Worm (Caenorhabditis elegans): ENCODE data around the gene mes-1.

The mes-1 gene

DNA sequence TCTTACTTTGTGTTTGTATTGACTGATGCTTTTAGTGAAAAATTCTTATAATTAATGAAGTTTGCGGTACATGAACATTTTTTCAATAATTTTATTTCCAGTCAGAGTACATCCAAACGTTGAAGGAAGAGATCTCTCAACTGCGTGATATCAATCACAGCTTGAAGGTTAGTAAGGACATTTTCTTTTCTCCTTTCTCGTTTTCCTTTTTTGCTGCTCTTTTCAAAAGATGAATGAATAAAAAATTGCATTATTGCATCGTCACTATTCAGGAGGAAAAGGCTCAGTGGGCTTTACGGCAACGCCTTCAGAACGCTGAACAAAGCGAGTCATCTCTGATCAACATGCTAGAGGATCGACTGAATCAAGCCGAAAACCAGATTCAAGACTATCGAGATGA is 30.4 kb upstream of the mes-1 start:
- TF ChIP-seq unc-62 (GFP tag; optimal IDR thresholded peaks at IDR 0.05) (no peak), lin-13 (tag; optimal IDR thresholded peaks at IDR 0.05) (no peak), sptf-1 (tag; optimal IDR thresholded peaks at IDR 0.05) (no peak), bed-3 (GFP tag; optimal IDR thresholded peaks at IDR 0.05) (no peak), unc-39 (tag; optimal IDR thresholded peaks at IDR 0.05) (no peak), zip-8 (tag; optimal IDR thresholded peaks at IDR 0.05) (no peak), nhr-12 (tag; optimal IDR thresholded peaks at IDR 0.05) (no peak), mab-5 (tag; optimal IDR thresholded peaks at IDR 0.05) (no peak)

DNA sequence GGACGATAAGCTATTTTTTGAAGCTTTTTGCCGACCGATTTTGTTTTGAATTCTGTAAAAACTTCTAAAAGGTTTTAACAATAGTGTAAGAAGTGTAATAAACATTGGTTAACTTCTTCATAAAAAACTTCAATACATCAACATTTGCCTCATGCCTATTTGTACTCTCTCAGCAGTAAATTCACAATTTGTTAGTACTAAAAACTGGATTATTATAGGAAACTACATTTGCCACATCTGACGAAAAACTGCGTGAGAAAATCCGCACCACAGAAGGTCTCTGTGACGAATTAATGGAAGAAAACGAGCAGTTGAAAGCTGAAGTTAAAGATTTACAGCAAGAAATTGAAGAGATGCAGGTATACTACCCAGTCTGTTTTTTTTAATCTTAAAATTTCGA is 29.8 kb upstream of the mes-1 start:
- TF ChIP-seq elt-1 (tag; optimal IDR thresholded peaks at IDR 0.05; ENCODE audit: borderline replicate concordance, insufficient read depth) (no peak), mep-1 (tag; optimal IDR thresholded peaks at IDR 0.05) (no peak), pha-4 (tag; optimal IDR thresholded peaks at IDR 0.05) (no peak), ces-1 (GFP tag; optimal IDR thresholded peaks at IDR 0.05) (no peak)

DNA sequence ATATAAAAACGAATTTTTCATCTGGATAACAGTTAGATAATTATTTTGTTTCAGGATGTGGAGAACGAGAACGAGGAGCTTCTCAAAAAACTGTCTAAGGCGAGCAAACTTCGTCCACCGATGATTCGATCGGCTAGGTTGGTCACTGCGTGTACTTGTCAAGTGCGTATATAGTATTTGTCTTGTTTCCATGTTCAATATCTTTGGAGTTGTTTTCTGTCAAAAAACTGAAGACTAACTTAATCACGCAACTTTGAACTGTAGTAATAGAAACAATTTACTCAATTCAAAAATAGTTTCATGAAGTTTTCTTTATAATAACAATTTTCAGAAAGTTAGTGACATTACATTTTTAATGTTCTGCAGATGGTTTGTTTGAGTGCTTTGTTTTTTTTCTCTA is 28.6 kb upstream of the mes-1 start:
- TF ChIP-seq hlh-1 (tag; optimal IDR thresholded peaks at IDR 0.05) (no peak), nhr-28 (tag; optimal IDR thresholded peaks at IDR 0.05) (no peak)

DNA sequence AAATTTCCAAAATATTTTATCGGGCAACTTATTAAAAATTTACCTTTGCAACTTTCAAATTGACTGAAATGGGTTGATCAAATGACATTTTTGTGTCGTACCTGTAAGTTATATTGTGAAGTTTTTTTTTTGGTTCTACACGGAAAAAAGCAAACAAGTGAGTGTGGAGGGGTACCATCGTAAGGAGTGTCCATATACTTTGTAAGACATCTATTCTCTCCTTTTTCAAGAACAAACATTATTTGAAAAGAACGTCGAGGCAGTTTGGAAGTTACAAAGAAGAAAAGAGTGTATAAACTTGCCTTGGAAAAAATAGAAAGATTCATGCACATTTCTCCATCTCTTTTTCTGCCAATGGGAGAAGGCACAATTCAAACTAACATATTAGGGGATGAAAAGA is 19.9 kb upstream of the mes-1 start, which contains the start of gene taf-7.1:
Gene taf-7.1, minus strand, starts transcription at position 101 of the 400 bp plus-strand sequence.
- TF ChIP-seq ceh-83 (GFP tag; optimal IDR thresholded peaks at IDR 0.05) (no peak), nhr-28 (tag; optimal IDR thresholded peaks at IDR 0.05) (no peak), lin-13 (tag; optimal IDR thresholded peaks at IDR 0.05) (no peak), ham-2 (GFP tag; optimal IDR thresholded peaks at IDR 0.05) (no peak), mls-2 (tag; optimal IDR thresholded peaks at IDR 0.05) (no peak), unc-39 (tag; optimal IDR thresholded peaks at IDR 0.05) (no peak), flh-1 (GFP tag; optimal IDR thresholded peaks at IDR 0.05) (no peak), sem-2 (GFP tag; optimal IDR thresholded peaks at IDR 0.05) (no peak), nhr-12 (tag; optimal IDR thresholded peaks at IDR 0.05) (no peak)

DNA sequence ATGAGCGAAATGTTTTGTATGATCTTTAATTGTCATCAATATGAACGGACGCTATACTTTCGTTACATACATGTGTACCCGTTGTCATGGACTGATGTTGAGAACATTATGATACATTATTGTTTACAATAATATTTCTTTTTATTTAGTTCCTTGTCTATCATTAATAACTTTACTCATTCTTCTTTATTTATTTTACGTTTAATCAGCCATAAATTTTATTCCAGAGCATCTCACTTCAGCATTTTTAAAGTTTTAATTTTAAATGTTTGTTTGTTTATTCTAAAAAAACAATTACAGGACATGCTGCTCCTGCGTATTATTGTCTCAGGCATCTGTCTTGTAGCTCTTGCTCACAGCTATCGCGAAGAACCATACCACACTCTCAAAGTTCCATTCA is 13.9 kb upstream of the mes-1 start, which contains the start of gene F54F7.2:
Gene F54F7.2, plus strand, starts transcription at position 301 of the 400 bp plus-strand sequence.
- TF ChIP-seq tbx-8 (GFP tag; optimal IDR thresholded peaks at IDR 0.05) (no peak), pha-4 (tag; optimal IDR thresholded peaks at IDR 0.05) (no peak), drap-1 (GFP tag; optimal IDR thresholded peaks at IDR 0.05) (no peak), cnd-1 (tag; optimal IDR thresholded peaks at IDR 0.05) (no peak), ceh-43 (GFP tag; optimal IDR thresholded peaks at IDR 0.05) (no peak), unc-62 (GFP tag; optimal IDR thresholded peaks at IDR 0.05) (no peak), lin-32 (GFP tag; optimal IDR thresholded peaks at IDR 0.05) (no peak), sem-2 (GFP tag; optimal IDR thresholded peaks at IDR 0.05) (no peak), hlh-1 (tag; optimal IDR thresholded peaks at IDR 0.05) (no peak), sptf-1 (tag; optimal IDR thresholded peaks at IDR 0.05) (no peak), unc-120 (tag; optimal IDR thresholded peaks at IDR 0.05; ENCODE audit: poor library complexity, severe bottlenecking) (no peak), mep-1 (tag; optimal IDR thresholded peaks at IDR 0.05) (no peak), ham-2 (GFP tag; optimal IDR thresholded peaks at IDR 0.05) (no peak)

DNA sequence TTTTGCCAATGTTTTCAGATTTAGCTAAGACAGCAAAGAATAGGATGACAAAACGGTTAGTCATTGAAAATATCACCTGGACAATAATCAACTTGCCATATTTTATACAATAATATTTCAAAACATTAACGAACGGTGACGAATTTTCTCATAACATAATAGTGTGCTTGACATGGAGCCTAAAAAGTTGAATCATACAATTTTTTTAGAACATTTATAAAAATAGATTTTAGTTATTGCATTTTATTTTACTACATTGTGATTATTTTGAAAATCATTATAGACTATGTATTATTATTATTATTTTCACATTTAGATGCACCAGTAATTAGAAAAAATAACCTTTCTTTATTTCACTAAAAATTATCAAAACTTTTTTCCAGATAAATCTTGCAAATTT is 8.7 kb upstream of the mes-1 start, which contains the start of gene F54F7.9:
Gene F54F7.9, minus strand, starts transcription at position 101 of the 400 bp plus-strand sequence.
- no peak for TF ChIP-seq tbx-8 (GFP tag; optimal IDR thresholded peaks at IDR 0.05)
- TF ChIP-seq drap-1 (GFP tag; optimal IDR thresholded peaks at IDR 0.05): no peak
- no peak for TF ChIP-seq lsy-2 (tag; optimal IDR thresholded peaks at IDR 0.05)
- no peak for TF ChIP-seq ceh-83 (GFP tag; optimal IDR thresholded peaks at IDR 0.05)
- TF ChIP-seq blmp-1 (tag; optimal IDR thresholded peaks at IDR 0.05): no peak
- TF ChIP-seq nhr-2 (tag; optimal IDR thresholded peaks at IDR 0.05): no peak

DNA sequence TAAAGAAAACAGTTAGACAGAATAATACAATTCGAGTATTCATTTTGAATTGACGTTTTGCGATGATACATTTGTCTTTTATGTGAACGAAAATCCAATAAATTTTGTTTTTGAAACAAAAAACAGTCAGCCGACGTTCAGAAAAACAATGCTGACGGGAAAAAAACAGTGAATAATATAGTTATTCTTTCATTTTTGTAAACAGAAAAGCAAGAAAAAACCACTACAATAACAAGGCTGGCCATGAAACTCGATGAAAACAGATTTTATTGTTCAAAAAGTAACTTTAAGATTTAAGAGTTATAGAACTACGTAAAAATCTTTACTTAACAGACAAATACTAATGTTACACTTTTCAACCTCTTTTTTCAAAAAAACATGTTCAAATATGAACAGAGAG is 7.2 kb upstream of the mes-1 start, which contains the start of gene F54F7.3:
Gene F54F7.3, minus strand, starts transcription at position 101 of the 400 bp plus-strand sequence.
- TF ChIP-seq elt-3 (tag; optimal IDR thresholded peaks at IDR 0.05) (no peak), snpc-4 (tag; optimal IDR thresholded peaks at IDR 0.05) (no peak), ceh-83 (GFP tag; optimal IDR thresholded peaks at IDR 0.05) (no peak), lsy-2 (tag; optimal IDR thresholded peaks at IDR 0.05) (no peak), nhr-28 (tag; optimal IDR thresholded peaks at IDR 0.05) (no peak), mls-2 (tag; optimal IDR thresholded peaks at IDR 0.05) (no peak), flh-1 (GFP tag; optimal IDR thresholded peaks at IDR 0.05) (no peak), M03D4.4 (tag; optimal IDR thresholded peaks at IDR 0.05) (no peak), nhr-237 (tag; optimal IDR thresholded peaks at IDR 0.05) (no peak), mep-1 (tag; optimal IDR thresholded peaks at IDR 0.05) (no peak), elt-1 (tag; optimal IDR thresholded peaks at IDR 0.05; ENCODE audit: borderline replicate concordance, insufficient read depth) (no peak), unc-62 (GFP tag; optimal IDR thresholded peaks at IDR 0.05) (no peak), lin-13 (tag; optimal IDR thresholded peaks at IDR 0.05) (no peak), ztf-11 (tag; optimal IDR thresholded peaks at IDR 0.05) (no peak), tbx-8 (GFP tag; optimal IDR thresholded peaks at IDR 0.05) (no peak), drap-1 (GFP tag; optimal IDR thresholded peaks at IDR 0.05) (no peak), unc-39 (tag; optimal IDR thresholded peaks at IDR 0.05) (no peak)

Data from whole organism, mixed stage, embryonic.